Fruit fly (Drosophila melanogaster): ENCODE measurements around the gene Reph.

Reph gene

dm6 chr2L:3772937-3773623 is 30.3 kb upstream of the Reph start (continued):
- TF ChIP-seq Max (GFP tag; optimal IDR thresholded peaks at IDR 0.05) (peak; percentile 16), sug (tag; optimal IDR thresholded peaks at IDR 0.05) (peak; percentile 32), CG16813 (GFP tag; IDR thresholded peaks at IDR 0.05; ENCODE audit: partially characterized antibody) (0 out of 3 replicates have a peak, but pooled peaks have one; percentile 25), Xbp1 (GFP tag; optimal IDR thresholded peaks at IDR 0.05) (peak; percentile 44), nau (GFP tag; optimal IDR thresholded peaks at IDR 0.05) (peak; percentile 5), CG11247 (GFP tag; IDR thresholded peaks at IDR 0.05) (no peak), CG9797 (GFP tag; optimal IDR thresholded peaks at IDR 0.05) (no peak), gem (tag; optimal IDR thresholded peaks at IDR 0.05) (peak; percentile 88), wor (GFP tag; IDR thresholded peaks at IDR 0.05) (no peak), Nf-YA (GFP tag; IDR thresholded peaks at IDR 0.05) (0 out of 2 replicates have a peak, but pooled peaks have one; percentile 30), CG17829 (tag; optimal IDR thresholded peaks at IDR 0.05) (peak; percentile 50), Stat92E (GFP tag; optimal IDR thresholded peaks at IDR 0.05) (peak in 1 of 3 experiments; percentile 22), CG17612 (GFP tag; IDR thresholded peaks at IDR 0.05) (no peak), CG2875 (GFP tag; optimal IDR thresholded peaks at IDR 0.05) (peak; percentile 25), CG34376 (GFP tag; optimal IDR thresholded peaks at IDR 0.05) (no peak), HHEX (GFP tag; optimal IDR thresholded peaks at IDR 0.05) (peak; percentile 60), Hr51 (GFP tag; optimal IDR thresholded peaks at IDR 0.05) (peak in 1 of 2 experiments; percentile 79), Blimp-1 (GFP tag; optimal IDR thresholded peaks at IDR 0.05) (peak; percentile 66), CG18262 (tag; optimal IDR thresholded peaks at IDR 0.05) (peak; percentile 82), sd (tag; optimal IDR thresholded peaks at IDR 0.05) (peak; percentile 52), Lim3 (GFP tag; IDR thresholded peaks at IDR 0.05) (no peak), zf30C (GFP tag; optimal IDR thresholded peaks at IDR 0.05) (peak; percentile 12), ttk (GFP tag; IDR thresholded peaks at IDR 0.05) (peak; percentile 37; the same call in 1 of the 2 replicates), Hr78 (GFP tag; optimal IDR thresholded peaks at IDR 0.05) (peak in 1 of 2 experiments; percentile 48), az2 (GFP tag; optimal IDR thresholded peaks at IDR 0.05) (peak; percentile 62), lola (GFP tag; optimal IDR thresholded peaks at IDR 0.05) (peak in 1 of 3 experiments; percentile 58), Dip2 (GFP tag; IDR thresholded peaks at IDR 0.05) (no peak), Gsc (GFP tag; IDR thresholded peaks at IDR 0.05) (no peak), CG10431 (GFP tag; optimal IDR thresholded peaks at IDR 0.05) (peak; percentile 40), CG10321 (GFP tag; IDR thresholded peaks at IDR 0.05) (peak; percentile 50; the same call in 1 of the 2 replicates), lmd (GFP tag; IDR thresholded peaks at IDR 0.05) (peak; percentile 48), fd102C (GFP tag; optimal IDR thresholded peaks at IDR 0.05) (no peak), dysf (GFP tag; IDR thresholded peaks at IDR 0.05) (peak; percentile 68; the same call in 2 of the 3 replicates), da (GFP tag; optimal IDR thresholded peaks at IDR 0.05) (no peak), seq (GFP tag; IDR thresholded peaks at IDR 0.05) (peak; percentile 24; the same call in 1 of the 2 replicates), CG18599 (GFP tag; optimal IDR thresholded peaks at IDR 0.05) (peak; percentile 57), z (GFP tag; IDR thresholded peaks at IDR 0.05) (peak; percentile 67; the same call in 2 of the 3 replicates), ATbp (GFP tag; optimal IDR thresholded peaks at IDR 0.05) (peak; percentile 18), CG31441 (GFP tag; IDR thresholded peaks at IDR 0.05) (peak; percentile 74), CG6689 (GFP tag; IDR thresholded peaks at IDR 0.05) (peak; percentile 55; the same call in 1 of the 2 replicates), Deaf1 (tag; optimal IDR thresholded peaks at IDR 0.05) (peak; percentile 72), Hand (GFP tag; optimal IDR thresholded peaks at IDR 0.05) (peak; percentile 52), CG4360 (GFP tag; IDR thresholded peaks at IDR 0.05) (peak; percentile 80), CG10654 (GFP tag; optimal IDR thresholded peaks at IDR 0.05) (no peak), Atf6 (GFP tag; IDR thresholded peaks at IDR 0.05) (0 out of 2 replicates have a peak, but pooled peaks have one; percentile 12), CG17568 (GFP tag; optimal IDR thresholded peaks at IDR 0.05) (peak; percentile 56), CG17361 (GFP tag; IDR thresholded peaks at IDR 0.05) (peak; percentile 85)
